Worm (Caenorhabditis elegans) whole organism, L1 larva: Measurements from ENCODE around the gene sfxn-1.2.

Experiments used
- aha-1 ChIP-seq: fragments of 150-350 bp; optimal IDR thresholded peaks from 2 replicates; lab custom pipeline; 2014; ENCODE audit warnings: missing biosample characterization, missing genetic modification characterization
- alr-1 ChIP-seq: fragments of 200-800 bp; sonication (Bioruptor generic); optimal IDR thresholded peaks from 2 replicates; lab custom pipeline; 2018; ENCODE audit warnings: borderline replicate concordance, mild to moderate bottlenecking, missing genetic modification characterization, missing compliant biosample characterization
- ama-1 ChIP-seq: fragments of 150-350 bp; optimal IDR thresholded peaks from 2 replicates; lab custom pipeline; 2014
- blmp-1 ChIP-seq: fragments of 150-350 bp; optimal IDR thresholded peaks from 2 replicates; lab custom pipeline; 2014; ENCODE audit warnings: missing biosample characterization, missing genetic modification characterization
- ceh-90 ChIP-seq: sonication (generic microtip); optimal IDR thresholded peaks from 2 replicates; lab custom pipeline; 2016; ENCODE audit warnings: missing genetic modification characterization, missing compliant biosample characterization
- ces-1 ChIP-seq: fragments of 150-350 bp; optimal IDR thresholded peaks from 2 replicates; lab custom pipeline; 2014; ENCODE audit warnings: missing biosample characterization, missing genetic modification reagents, missing genetic modification characterization
- efl-1 ChIP-seq, 4 experiments: fragments of 150-350 bp; optimal IDR thresholded peaks in 3 of 4; peaks in 1 of 4; 1 replicate in 1 of 4; 2 replicates in 3 of 4; lab custom pipeline; 2014; ENCODE audit warnings: missing biosample characterization in 2 of 4, missing genetic modification characterization in 2 of 4, missing genetic modification reagents in 2 of 4
- efl-3 ChIP-seq: fragments of 200-800 bp; sonication (Bioruptor generic); optimal IDR thresholded peaks from 2 replicates; lab custom pipeline; 2018; ENCODE audit warnings: mild to moderate bottlenecking, missing genetic modification characterization, missing compliant biosample characterization
- elt-2 ChIP-seq: sonication (generic microtip); optimal IDR thresholded peaks from 2 replicates; lab custom pipeline; 2016; ENCODE audit warnings: missing genetic modification characterization, mild to moderate bottlenecking, inconsistent platforms, missing compliant biosample characterization, missing genetic modification reagents
- elt-3 ChIP-seq, 6 experiments: fragments of 150-350 bp in 1 of 6; sonication (generic microtip); optimal IDR thresholded peaks; 2 replicates each; lab custom pipeline; 2017 to 2018; ENCODE audit warnings: missing biosample characterization in 6 of 6, missing genetic modification characterization in 6 of 6, inconsistent platforms in 1 of 6
- fkh-4 ChIP-seq: sonication (generic microtip); optimal IDR thresholded peaks from 2 replicates; lab custom pipeline; 2016; ENCODE audit warnings: missing compliant biosample characterization, missing genetic modification characterization, borderline replicate concordance
- fkh-8 ChIP-seq: sonication (generic microtip); optimal IDR thresholded peaks from 2 replicates; lab custom pipeline; 2016; ENCODE audit warnings: mild to moderate bottlenecking, missing genetic modification characterization, missing compliant biosample characterization
- irx-1 ChIP-seq: sonication (generic microtip); optimal IDR thresholded peaks from 2 replicates; lab custom pipeline; 2016; ENCODE audit warnings: missing genetic modification characterization, missing compliant biosample characterization
- lin-13 ChIP-seq: fragments of 150-350 bp; optimal IDR thresholded peaks from 2 replicates; lab custom pipeline; 2014; ENCODE audit warnings: missing biosample characterization, missing genetic modification reagents, missing genetic modification characterization
- lin-14 ChIP-seq: fragments of 200-800 bp; sonication (Bioruptor generic); optimal IDR thresholded peaks from 2 replicates; lab custom pipeline; 2018; ENCODE audit warnings: mild to moderate bottlenecking, missing genetic modification characterization, moderate library complexity, missing compliant biosample characterization
- lin-15B ChIP-seq: fragments of 150-350 bp; sonication (generic microtip); optimal IDR thresholded peaks from 3 replicates; lab custom pipeline; 2014; ENCODE audit warnings: missing biosample characterization, missing genetic modification characterization
- lsy-2 ChIP-seq, 2 experiments: fragments of 150-350 bp; optimal IDR thresholded peaks; 2 replicates each; lab custom pipeline; 2014; ENCODE audit warnings: missing biosample characterization in 2 of 2, missing genetic modification characterization in 2 of 2
- mep-1 ChIP-seq: fragments of 150-350 bp; optimal IDR thresholded peaks from 2 replicates; lab custom pipeline; 2014; ENCODE audit warnings: missing biosample characterization, missing genetic modification characterization
- nhr-237 ChIP-seq: fragments of 150-350 bp; optimal IDR thresholded peaks from 2 replicates; lab custom pipeline; 2014; ENCODE audit warnings: missing biosample characterization, missing genetic modification characterization
- nhr-28 ChIP-seq: fragments of 150-350 bp; optimal IDR thresholded peaks from 2 replicates; lab custom pipeline; 2014; ENCODE audit warnings: missing biosample characterization, missing genetic modification characterization
- nhr-71 ChIP-seq: sonication (generic microtip); optimal IDR thresholded peaks from 2 replicates; lab custom pipeline; 2016; ENCODE audit warnings: mild to moderate bottlenecking, missing genetic modification characterization, moderate library complexity, missing compliant biosample characterization
- nhr-85 ChIP-seq: sonication (generic microtip); peaks from one replicate; lab custom pipeline; 2016; ENCODE audit warnings: missing genetic modification characterization, inconsistent platforms, missing compliant biosample characterization
- pag-3 ChIP-seq: sonication (generic microtip); optimal IDR thresholded peaks from 2 replicates; lab custom pipeline; 2017; ENCODE audit warnings: missing genetic modification characterization, mild to moderate bottlenecking, missing compliant biosample characterization, antibody characterized with exemption, borderline replicate concordance; ENCODE audit not compliant: insufficient read depth
- pax-3 ChIP-seq: fragments of 200-800 bp; sonication (Bioruptor generic); optimal IDR thresholded peaks from 2 replicates; lab custom pipeline; 2018; ENCODE audit warnings: mild to moderate bottlenecking, missing genetic modification characterization, moderate library complexity, missing compliant biosample characterization
- rnt-1 ChIP-seq: sonication (generic microtip); optimal IDR thresholded peaks from 2 replicates; lab custom pipeline; 2016; ENCODE audit warnings: mild to moderate bottlenecking, missing genetic modification characterization, moderate library complexity, missing compliant biosample characterization
- snpc-4 ChIP-seq: fragments of 150-350 bp; optimal IDR thresholded peaks from 2 replicates; lab custom pipeline; 2014; ENCODE audit warnings: missing biosample characterization, missing genetic modification characterization
- snu-23 ChIP-seq: sonication (generic microtip); optimal IDR thresholded peaks from 2 replicates; lab custom pipeline; 2016; ENCODE audit warnings: missing genetic modification characterization, missing compliant biosample characterization
- sox-4 ChIP-seq: sonication (generic microtip); optimal IDR thresholded peaks from 2 replicates; lab custom pipeline; 2016; ENCODE audit warnings: missing genetic modification characterization, missing compliant biosample characterization
- sptf-1 ChIP-seq: fragments of 150-350 bp; optimal IDR thresholded peaks from 2 replicates; lab custom pipeline; 2014; ENCODE audit warnings: missing biosample characterization, missing genetic modification characterization
- swsn-7 ChIP-seq: sonication (generic microtip); optimal IDR thresholded peaks from 2 replicates; lab custom pipeline; 2016; ENCODE audit warnings: missing genetic modification characterization, missing compliant biosample characterization
- tbx-2 ChIP-seq: sonication (generic microtip); optimal IDR thresholded peaks from 2 replicates; lab custom pipeline; 2016; ENCODE audit warnings: missing genetic modification characterization, missing compliant biosample characterization
- tlp-1 ChIP-seq: fragments of 150-350 bp; optimal IDR thresholded peaks from 2 replicates; lab custom pipeline; 2014; ENCODE audit warnings: missing biosample characterization, missing genetic modification characterization
- unc-130 ChIP-seq: fragments of 150-350 bp; optimal IDR thresholded peaks from 2 replicates; lab custom pipeline; 2017; ENCODE audit warnings: missing biosample characterization, missing genetic modification characterization, inconsistent platforms
- unc-30 ChIP-seq: sonication (generic microtip); optimal IDR thresholded peaks from 2 replicates; lab custom pipeline; 2017; ENCODE audit warnings: missing biosample characterization, missing genetic modification characterization
- unc-98 ChIP-seq: fragments of 200-800 bp; sonication (Bioruptor generic); IDR thresholded peaks from 2 replicates; pipeline ENCODE4 v1.3.6; 2022; ENCODE audit warnings: missing genetic modification characterization, missing compliant biosample characterization
- vab-15 ChIP-seq: sonication (generic microtip); optimal IDR thresholded peaks from 2 replicates; lab custom pipeline; 2017; ENCODE audit warnings: missing genotype, mild to moderate bottlenecking, missing genetic modification characterization, missing compliant biosample characterization
- zip-4 ChIP-seq: fragments of 200-800 bp; sonication (Bioruptor generic); optimal IDR thresholded peaks from 2 replicates; lab custom pipeline; 2018; ENCODE audit warnings: mild to moderate bottlenecking, missing genetic modification characterization, moderate library complexity, missing compliant biosample characterization
- ztf-4 ChIP-seq: fragments of 150-350 bp; optimal IDR thresholded peaks from 2 replicates; lab custom pipeline; 2014; ENCODE audit warnings: missing biosample characterization, missing genetic modification characterization

The sfxn-1.2 gene

DNA sequence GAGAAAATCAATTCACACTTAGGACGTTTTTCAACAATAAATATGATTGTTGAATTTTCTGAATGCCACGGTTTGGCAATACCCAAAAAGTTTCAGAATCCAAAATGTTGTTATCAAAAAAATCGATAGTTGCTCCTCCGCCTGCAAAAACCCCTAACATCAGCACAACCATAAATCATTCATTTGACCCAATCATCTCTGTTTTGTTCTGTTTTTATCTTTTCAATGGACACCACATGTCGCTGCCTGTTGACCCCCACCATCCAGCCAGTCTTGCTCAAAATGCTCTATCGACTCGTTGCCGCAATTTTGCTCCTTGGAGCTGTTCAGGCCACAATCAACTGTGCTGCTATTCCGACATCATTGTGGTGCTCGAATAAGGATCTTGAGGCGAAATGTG lies 2.2 kb downstream of the sfxn-1.2 start, which contains the start of gene F37H8.5:
Gene F37H8.5, plus strand, starts transcription at position 181 of the 400 bp plus-strand sequence.
- TF ChIP-seq rnt-1 (peak; percentile 59), zip-4 (no peak), nhr-28 (tag; lab: Kevin White, UChicago) (no peak), snu-23 (no peak), lsy-2 (tag; optimal IDR thresholded peaks at IDR 0.05; lab: Kevin White, UChicago) (no peak), aha-1 (no peak), efl-3 (no peak), nhr-237 (tag; lab: Kevin White, UChicago) (no peak), pag-3 (tag; lab: Kevin White, UChicago) (no peak), unc-130 (tag; lab: Kevin White, UChicago) (peak; percentile 2), elt-3 (tag; optimal IDR thresholded peaks at IDR 0.05; lab: Kevin White, UChicago) (no peak), vab-15 (tag; lab: Kevin White, UChicago) (no peak), tbx-2 (tag; lab: Kevin White, UChicago) (no peak), nhr-71 (peak; percentile 46), irx-1 (tag; lab: Kevin White, UChicago) (no peak), elt-2 (tag; lab: Kevin White, UChicago) (no peak), lin-15B (tag; lab: Kevin White, UChicago) (no peak), efl-1 (optimal IDR thresholded peaks at IDR 0.05; lab: Kevin White, UChicago) (no peak), efl-1 (GFP tag; optimal IDR thresholded peaks at IDR 0.05 in 1 of 2; lab: Kevin White, UChicago) (peak in 1 of 2 experiments; percentile 19), unc-30 (no peak), fkh-4 (no peak), lin-14 (GFP tag; lab: Kevin White, UChicago) (peak; percentile 7)
- TF ChIP-seq, all 84 proteins: peak for 5

- TF ChIP-seq ztf-4 (tag; lab: Kevin White, UChicago) (no peak), alr-1 (tag; lab: Kevin White, UChicago) (no peak), efl-1 (optimal IDR thresholded peaks at IDR 0.05; lab: Kevin White, UChicago) (no peak), efl-1 (GFP tag; optimal IDR thresholded peaks at IDR 0.05 in 1 of 2; lab: Kevin White, UChicago) (peak in 1 of 2 experiments; percentile 58), lin-14 (GFP tag; lab: Kevin White, UChicago) (peak; percentile 14), elt-2 (tag; lab: Kevin White, UChicago) (no peak), nhr-85 (tag; lab: Kevin White, UChicago) (peak; percentile 71)
Observed at ce11 chrII:11192488-11192887, 6.7 kb downstream of the sfxn-1.2 start.

ce11 chrII:11193523-11193922 lies 7.7 kb downstream of the sfxn-1.2 start:
- TF ChIP-seq mep-1 (tag; lab: Kevin White, UChicago), result no peak
- TF ChIP-seq efl-1 (optimal IDR thresholded peaks at IDR 0.05; lab: Kevin White, UChicago), result no peak
- TF ChIP-seq efl-1 (GFP tag; optimal IDR thresholded peaks at IDR 0.05 in 1 of 2; lab: Kevin White, UChicago), result peak in 1 of 2 experiments; percentile 77
- peak in 1 of 6 experiments; percentile 59 for TF ChIP-seq elt-3 (tag; optimal IDR thresholded peaks at IDR 0.05; lab: Kevin White, UChicago)
- peak; percentile 74 for TF ChIP-seq blmp-1 (tag; lab: Kevin White, UChicago)
- TF ChIP-seq lin-13 (GFP tag; lab: Kevin White, UChicago), result no peak
- no peak for TF ChIP-seq unc-98 (GFP tag; lab: Robert Waterston, UW)
- TF ChIP-seq, all 84 proteins: peak for 3

- TF ChIP-seq sptf-1 (tag; lab: Kevin White, UChicago) (no peak), sox-4 (tag; lab: Kevin White, UChicago) (no peak), ama-1 (lab: Kevin White, UChicago) (no peak), fkh-8 (tag; lab: Kevin White, UChicago) (no peak), snpc-4 (tag; lab: Kevin White, UChicago) (no peak), nhr-85 (tag; lab: Kevin White, UChicago) (no peak), blmp-1 (tag; lab: Kevin White, UChicago) (peak; percentile 61), mep-1 (tag; lab: Kevin White, UChicago) (no peak), elt-3 (tag; optimal IDR thresholded peaks at IDR 0.05; lab: Kevin White, UChicago) (no peak), ceh-90 (tag; lab: Kevin White, UChicago) (no peak), lin-14 (GFP tag; lab: Kevin White, UChicago) (peak; percentile 20), pax-3 (tag; lab: Kevin White, UChicago) (no peak), nhr-237 (tag; lab: Kevin White, UChicago) (no peak), ces-1 (GFP tag; lab: Kevin White, UChicago) (no peak), alr-1 (tag; lab: Kevin White, UChicago) (no peak), swsn-7 (tag; lab: Kevin White, UChicago) (no peak), tlp-1 (no peak), lin-15B (tag; lab: Kevin White, UChicago) (no peak), pag-3 (tag; lab: Kevin White, UChicago) (peak; percentile 11)
Observed at ce11 chrII:11200234-11200755, 14.5 kb downstream of the sfxn-1.2 start.
